Fruit fly (Drosophila melanogaster) ovary, adult (tissue): Measurements from ENCODE around the gene Sod1.
"Not testable (repeated sequence)": the region's sequence is repeated elsewhere in the genome, so short reads cannot be mapped to it uniquely, and the experiment has no call there.

Experiments
- CG17801 ChIP-seq: fragments of 200-800 bp; optimal IDR thresholded peaks from 2 replicates; lab custom pipeline; 2019; ENCODE audit warnings: missing biosample characterization, mild to moderate bottlenecking, missing genetic modification characterization, moderate library complexity; ENCODE audit not compliant: partially characterized antibody

Gene Sod1

dm6 chr3L:11113198-11114197 lies at the start of gene Sod1:
Gene Sod1, minus strand, starts transcription at chr3L:11113740.
- TF ChIP-seq CG17801: peak; percentile 76

DNA sequence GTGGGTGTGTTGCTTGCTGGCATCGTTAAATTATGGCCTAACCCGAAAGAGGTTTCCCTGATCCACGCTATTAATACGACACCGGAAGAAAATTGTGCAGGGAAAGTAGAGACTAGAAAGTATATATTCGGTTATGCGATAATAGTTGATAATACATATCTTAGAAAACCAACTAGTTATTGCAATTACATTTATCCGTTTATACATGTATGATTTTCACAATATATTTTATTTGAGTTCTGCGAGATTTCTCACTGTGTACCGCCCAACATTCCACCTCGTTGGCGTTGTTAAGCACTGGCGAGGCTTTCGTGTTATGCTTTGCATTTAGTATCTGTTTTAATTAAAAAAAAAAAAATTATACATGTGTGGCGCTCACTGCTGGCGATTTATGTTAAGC lies 41.8 kb upstream of the Sod1 start:
- TF ChIP-seq CG17801: no peak

DNA sequence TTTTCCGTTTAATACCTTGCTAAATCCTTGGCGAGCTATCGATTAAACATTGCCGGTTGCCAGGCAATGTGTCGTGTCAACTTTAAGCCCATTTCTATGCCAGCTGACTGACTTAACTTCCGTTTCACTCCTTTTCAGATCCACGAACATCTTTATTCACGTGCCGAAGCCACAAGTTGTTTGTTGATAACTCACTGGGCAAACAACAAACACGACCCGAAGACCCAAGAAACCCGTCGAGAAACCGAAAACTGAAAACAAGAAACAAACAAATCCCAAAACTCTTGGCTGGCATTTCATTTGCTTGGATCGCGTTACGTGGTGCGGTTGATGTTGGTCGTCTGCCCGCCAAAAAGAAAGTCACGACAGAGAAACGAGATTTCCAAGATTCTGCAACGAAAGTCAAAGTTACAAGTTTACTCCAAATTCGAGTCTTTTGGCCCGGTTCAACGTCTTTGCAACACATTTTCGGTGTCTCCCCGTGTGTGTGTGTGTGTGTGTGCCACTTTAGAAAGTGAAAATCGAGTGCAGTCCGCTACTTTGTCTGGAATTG lies 37.3 kb upstream of the Sod1 start, which contains the start of gene CG6216:
Gene CG6216 (minus strand): TSS at position 51 of the 553 bp plus-strand sequence.
- TF ChIP-seq CG17801: no peak

DNA sequence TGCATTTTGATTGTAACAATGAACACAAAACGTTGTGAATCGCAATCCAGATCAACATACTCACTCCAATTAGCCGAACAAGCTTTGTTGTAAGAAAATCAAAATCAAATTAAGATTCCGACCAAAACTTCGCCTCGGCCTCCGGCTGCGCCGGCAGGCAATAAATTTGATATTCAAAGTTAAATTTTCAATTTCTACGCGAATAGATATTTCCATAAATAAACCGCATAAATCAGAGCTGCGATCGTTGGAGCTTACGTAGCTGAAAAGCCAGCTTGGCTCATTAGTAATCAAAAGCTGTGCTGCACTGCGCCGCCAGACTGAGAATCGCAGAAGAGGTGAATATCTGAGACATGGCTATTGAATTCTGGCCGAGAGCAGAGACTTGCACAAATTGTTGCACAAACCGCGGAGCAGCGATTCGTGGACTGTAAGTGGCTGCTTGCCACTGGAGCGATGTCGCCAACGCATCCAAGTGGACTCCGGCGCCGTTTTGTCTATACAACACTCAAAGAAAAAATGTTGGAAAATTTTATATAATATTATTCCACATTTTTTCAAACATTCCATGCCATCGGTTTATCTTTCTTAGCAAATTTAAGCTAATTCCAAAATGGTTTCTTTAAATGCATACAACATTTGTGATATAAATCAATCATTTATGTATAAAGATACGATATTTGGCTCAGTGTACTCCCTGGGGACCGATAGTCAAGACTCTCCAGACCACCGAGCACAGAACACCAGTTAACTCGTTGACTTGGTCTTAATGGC lies 35.1 kb upstream of the Sod1 start:
- no peak for TF ChIP-seq CG17801

- TF ChIP-seq CG17801: no peak
Measured at dm6 chr3L:11147675-11148074, 34.1 kb upstream of the Sod1 start.

DNA sequence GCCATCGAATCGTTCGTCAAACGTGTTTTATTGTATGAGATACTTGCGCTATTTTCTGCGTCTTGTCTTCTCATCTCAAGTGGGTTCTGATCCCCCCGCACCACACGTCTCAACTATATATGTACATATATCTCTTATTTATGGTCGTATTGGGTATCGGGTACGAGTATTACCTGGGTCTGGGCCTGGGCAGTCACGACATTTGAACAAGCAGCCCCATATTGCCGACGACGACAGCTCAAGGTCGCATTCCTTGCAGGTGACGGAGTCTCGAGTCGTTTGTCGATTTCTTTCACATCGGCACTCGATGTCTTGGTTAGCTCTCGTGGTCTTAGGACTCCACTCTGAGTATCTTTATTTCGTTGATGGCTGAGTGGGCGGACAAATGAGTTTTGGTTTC lies 31.5 kb upstream of the Sod1 start:
- no peak for TF ChIP-seq CG17801

DNA sequence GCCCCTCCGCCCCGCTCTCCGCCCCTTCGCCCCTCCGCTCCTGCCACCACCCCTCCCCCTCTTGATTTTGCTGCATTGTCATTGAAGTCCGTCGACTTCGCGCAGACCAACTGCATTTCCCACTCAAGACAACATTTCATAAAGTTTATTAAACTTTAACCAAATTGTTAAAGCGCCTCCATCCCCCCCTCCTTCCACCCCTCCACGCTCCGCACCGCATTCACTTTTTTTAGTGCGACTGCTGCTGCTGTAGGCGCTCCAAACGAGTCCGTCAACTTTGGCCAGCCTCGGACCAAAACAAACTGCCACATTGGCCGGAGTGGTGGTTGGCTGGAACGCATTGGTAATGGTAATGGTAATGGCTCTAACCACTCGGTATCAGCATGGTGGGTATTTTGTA lies 25.3 kb upstream of the Sod1 start:
- TF ChIP-seq CG17801: no peak

dm6 chr3L:11136349-11136748 lies 22.8 kb upstream of the Sod1 start:
- no peak for TF ChIP-seq CG17801

DNA sequence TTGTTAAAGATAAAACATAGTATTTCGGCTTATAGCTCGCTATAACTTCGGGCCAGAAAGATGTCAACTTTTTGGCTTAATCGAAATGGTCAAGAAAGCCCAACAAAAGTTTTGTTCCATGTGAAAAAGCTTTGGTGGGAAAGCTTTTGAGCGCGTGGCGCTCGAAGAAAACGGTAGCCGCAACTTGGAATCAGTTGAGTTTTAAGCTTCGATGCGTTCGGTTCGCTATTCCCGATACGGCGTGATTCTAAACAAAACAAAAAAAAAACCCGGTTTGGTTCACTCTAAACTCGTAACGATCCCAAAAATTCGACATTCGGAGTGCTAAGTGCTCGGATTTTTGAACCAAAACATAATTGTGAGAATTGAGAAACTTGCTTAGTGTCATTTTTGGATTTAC lies 22.3 kb upstream of the Sod1 start, which contains the start of gene IRSp53:
Gene IRSp53 (plus strand): TSS at position 204 of the 400 bp plus-strand sequence.
- no peak for TF ChIP-seq CG17801

DNA sequence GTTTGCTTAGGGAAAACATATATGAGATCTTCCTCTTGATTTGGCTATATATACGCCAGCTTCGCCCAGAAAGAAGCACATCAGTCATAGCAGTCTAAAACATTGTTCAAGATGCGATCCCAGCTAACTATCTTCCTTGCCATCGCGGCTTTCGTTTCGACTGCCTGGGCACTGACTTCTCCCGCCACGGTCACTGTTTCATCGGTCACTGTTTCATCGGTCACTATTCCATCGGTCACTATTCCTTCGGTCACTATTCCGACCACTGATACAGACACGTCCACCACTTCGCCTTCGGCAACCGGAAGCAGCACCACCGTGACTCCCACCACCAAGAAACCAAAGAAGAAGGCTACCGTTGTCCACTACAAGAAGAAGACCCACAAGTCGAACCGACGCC lies 21.3 kb upstream of the Sod1 start, which contains the start of gene CG14143:
Gene CG14143 (plus strand): TSS at position 102 of the 400 bp plus-strand sequence.
- TF ChIP-seq CG17801: not testable (repeated sequence)

DNA sequence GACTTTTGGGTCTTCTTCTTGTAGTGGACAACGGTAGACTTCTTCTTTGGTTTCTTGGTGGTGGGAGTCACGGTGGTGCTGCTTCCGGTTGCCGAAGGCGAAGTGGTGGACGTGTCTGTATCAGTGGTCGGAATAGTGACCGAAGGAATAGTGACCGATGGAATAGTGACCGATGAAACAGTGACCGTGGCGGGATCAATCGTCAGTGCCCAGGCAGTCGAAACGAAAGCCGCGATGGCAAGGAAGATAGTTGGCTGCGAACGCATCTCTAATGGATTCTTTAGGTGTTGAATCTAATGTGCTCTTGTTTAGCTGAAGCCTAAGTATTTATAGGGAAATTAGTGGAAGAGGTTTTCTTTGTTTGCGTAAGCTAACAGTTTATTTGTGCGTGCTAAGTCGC lies 18.5 kb upstream of the Sod1 start, which contains the start of gene CG32074:
Gene CG32074 (minus strand): TSS at position 268 of the 400 bp plus-strand sequence.
- TF ChIP-seq CG17801: not testable (repeated sequence)

dm6 chr3L:11130535-11130934 lies 17.0 kb upstream of the Sod1 start, which contains the start of gene nol:
Gene nol, plus strand, starts transcription at chr3L:11130835.
- TF ChIP-seq CG17801: no peak

DNA sequence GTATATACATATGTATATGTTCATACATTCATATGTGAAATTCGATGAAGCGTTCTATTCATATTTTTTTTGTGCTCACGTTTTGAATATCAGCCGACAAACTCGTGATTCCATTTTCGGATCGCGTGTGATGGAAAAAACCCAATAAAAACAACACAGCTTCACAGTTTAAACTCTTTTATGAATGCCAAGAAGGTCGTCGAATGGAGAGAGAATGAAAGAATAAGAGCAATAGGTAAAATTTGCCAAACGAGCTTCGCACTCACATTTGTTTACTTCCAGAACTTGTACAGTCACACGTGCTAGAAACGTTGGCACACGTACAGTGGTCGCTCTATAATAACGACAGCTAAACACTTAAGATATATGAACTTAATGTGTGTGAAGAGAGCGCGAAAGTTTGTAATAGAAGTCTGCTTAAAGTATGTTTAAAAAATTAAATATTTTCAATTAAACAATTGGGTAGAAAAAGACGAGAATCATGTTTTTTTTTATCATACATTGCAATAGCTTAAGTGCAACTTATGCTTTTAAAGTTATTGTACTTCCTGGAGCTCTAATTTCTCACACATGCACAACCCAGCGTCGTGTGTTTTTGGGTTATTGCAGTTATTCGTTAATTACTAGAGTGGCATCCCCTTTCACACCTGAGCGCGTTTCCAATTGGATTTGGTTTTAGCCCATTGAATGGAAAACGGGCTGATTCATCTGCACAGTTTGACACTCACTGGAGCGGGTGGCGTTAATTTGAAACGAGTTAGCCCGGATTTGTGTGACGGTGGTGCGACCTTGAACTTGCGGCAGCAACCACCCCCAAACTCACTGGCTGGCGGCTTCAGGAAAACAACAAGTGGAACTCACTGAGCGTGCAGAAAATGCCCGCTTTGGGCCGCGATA lies 12.3 kb upstream of the Sod1 start:
- TF ChIP-seq CG17801: peak; percentile 72

DNA sequence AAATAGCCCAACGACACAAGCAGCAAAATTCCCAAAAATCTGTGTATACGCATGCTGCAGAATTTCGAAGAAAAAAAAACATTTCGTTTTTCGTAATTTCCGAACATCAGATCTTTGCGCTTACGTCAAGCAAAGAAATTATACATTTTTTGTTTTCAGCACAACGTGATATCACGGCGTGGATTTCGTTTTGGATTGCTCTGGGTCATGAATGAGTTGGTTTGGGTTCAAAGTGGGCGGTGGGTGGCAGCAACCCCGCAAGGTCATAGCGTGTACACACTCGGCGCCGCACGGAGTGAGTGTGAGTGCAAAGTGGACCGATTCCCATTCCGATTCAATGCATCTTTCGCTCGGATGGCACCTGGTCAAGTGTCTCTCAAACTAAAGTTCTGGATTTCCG lies 11.3 kb upstream of the Sod1 start:
- no peak for TF ChIP-seq CG17801

DNA sequence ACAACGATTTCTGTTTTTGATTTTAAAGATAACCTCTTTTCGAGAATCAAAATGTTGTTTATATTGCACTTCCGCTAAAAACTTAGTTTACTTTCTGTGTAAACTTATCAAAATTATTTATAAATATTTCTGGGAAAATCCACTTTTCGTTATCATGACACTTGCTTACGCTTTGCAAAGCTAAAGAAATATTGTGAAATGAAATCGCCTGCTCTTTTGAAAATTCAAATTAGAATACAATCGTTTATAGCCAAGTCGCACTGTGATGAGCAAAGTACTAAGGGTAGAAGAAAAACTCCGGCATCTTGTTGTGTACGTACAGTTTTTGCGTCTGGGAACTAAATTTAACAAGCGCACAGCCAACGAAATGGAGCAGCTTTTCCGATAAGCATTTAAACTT lies 10.9 kb upstream of the Sod1 start:
- TF ChIP-seq CG17801: no peak
